Fruit fly (Drosophila melanogaster): ENCODE data around the gene loh.

dm6 chr2L:10426534-10427048 lies 15.7 kb upstream of the loh start, which contains the start of the genes SmB and KdelR:
- peak; percentile 63 for TF ChIP-seq CG7101 (tag; optimal IDR thresholded peaks at IDR 0.05)
- no peak for TF ChIP-seq CG12768 (GFP tag; optimal IDR thresholded peaks at IDR 0.05)
- TF ChIP-seq kay (GFP tag; ENCODE audit: borderline replicate concordance) = no peak
- TF ChIP-seq CG1620 (GFP tag; optimal IDR thresholded peaks at IDR 0.05) = no peak
- peak; percentile 34 for TF ChIP-seq bab1 (GFP tag; optimal IDR thresholded peaks at IDR 0.05)
- TF ChIP-seq CG33017 (tag; optimal IDR thresholded peaks at IDR 0.05) = no peak
- peak; percentile 97 for TF ChIP-seq tj (GFP tag; optimal IDR thresholded peaks at IDR 0.05)
- peak; percentile 65 for TF ChIP-seq CG11617 (GFP tag; optimal IDR thresholded peaks at IDR 0.05)
- TF ChIP-seq Mnt (GFP tag; optimal IDR thresholded peaks at IDR 0.05) = peak; percentile 89

Data from whole organism, adult.